Fruit fly (Drosophila melanogaster) whole organism, embryonic: ENCODE data around the gene AP-1sigma.

ENCODE experiments used
- Ada2b ChIP-seq: fragments of 200-800 bp; sonication (Bioruptor generic); IDR thresholded peaks from 2 replicates; pipeline ENCODE4 v1.3.6; 2022; ENCODE audit warnings: missing biosample characterization, missing genetic modification characterization
- Asciz ChIP-seq: fragments of 200-800 bp; sonication (Bioruptor generic); optimal IDR thresholded peaks from 2 replicates; lab custom pipeline; 2017; ENCODE audit warnings: missing biosample characterization, mild to moderate bottlenecking, missing genetic modification characterization, missing genetic modification reagents
- B-H2 ChIP-seq: fragments of 200-800 bp; sonication (Bioruptor generic); optimal IDR thresholded peaks from 2 replicates; lab custom pipeline; 2018; ENCODE audit warnings: missing biosample characterization, mild to moderate bottlenecking, missing genetic modification characterization
- CG10321 ChIP-seq: fragments of 200-800 bp; sonication (Bioruptor generic); IDR thresholded peaks from 2 replicates; pipeline ENCODE4 v1.3.6; 2022; ENCODE audit warnings: missing biosample characterization, missing genetic modification characterization
- CG10959 ChIP-seq: fragments of 200-800 bp; sonication (Bioruptor generic); IDR thresholded peaks from 2 replicates; pipeline ENCODE4 v1.3.6; 2022; ENCODE audit warnings: missing biosample characterization, missing genetic modification characterization
- CG11504 ChIP-seq: fragments of 200-800 bp; sonication (Bioruptor generic); optimal IDR thresholded peaks from 3 replicates; lab custom pipeline; 2019; ENCODE audit warnings: missing biosample characterization, mild to moderate bottlenecking, missing genetic modification characterization, moderate library complexity
- CG12155 ChIP-seq: fragments of 200-800 bp; sonication (Bioruptor generic); optimal IDR thresholded peaks from 3 replicates; lab custom pipeline; 2016; ENCODE audit warnings: missing biosample characterization, missing genetic modification characterization
- CG14667 ChIP-seq: fragments of 200-800 bp; sonication (Bioruptor generic); IDR thresholded peaks from 2 replicates; pipeline ENCODE4 v1.3.6; 2022; ENCODE audit warnings: missing biosample characterization, missing genetic modification characterization
- CG15514 ChIP-seq: fragments of 200-800 bp; sonication (Bioruptor generic); optimal IDR thresholded peaks from 3 replicates; lab custom pipeline; 2017; ENCODE audit warnings: missing biosample characterization, missing genetic modification characterization, mild to moderate bottlenecking, moderate library complexity, missing genetic modification reagents
- CG15696 ChIP-seq: fragments of 200-800 bp; sonication (Bioruptor generic); optimal IDR thresholded peaks from 2 replicates; lab custom pipeline; 2019; ENCODE audit warnings: missing biosample characterization, mild to moderate bottlenecking, missing genetic modification characterization, moderate library complexity
- CG17612 ChIP-seq: fragments of 200-800 bp; sonication (Bioruptor generic); IDR thresholded peaks from 2 replicates; pipeline ENCODE4 v1.3.6; 2022; ENCODE audit warnings: missing biosample characterization, missing genetic modification characterization
- CG18262 ChIP-seq: fragments of 200-800 bp; optimal IDR thresholded peaks from 3 replicates; lab custom pipeline; 2019; ENCODE audit warnings: missing biosample characterization, mild to moderate bottlenecking, missing genetic modification characterization, moderate library complexity
- CG2129 ChIP-seq: fragments of 200-800 bp; sonication (Bioruptor generic); IDR thresholded peaks from 2 replicates; pipeline ENCODE4 v1.3.6; 2022; ENCODE audit warnings: missing biosample characterization, missing genetic modification characterization; ENCODE audit not compliant: partially characterized antibody
- CG2678 ChIP-seq: fragments of 200-800 bp; sonication (Bioruptor generic); optimal IDR thresholded peaks from 3 replicates; lab custom pipeline; 2019; ENCODE audit warnings: missing biosample characterization, mild to moderate bottlenecking, missing genetic modification characterization, moderate library complexity
- CG2889 ChIP-seq: fragments of 200-800 bp; sonication (Bioruptor generic); IDR thresholded peaks from 3 replicates; pipeline ENCODE4 v1.3.6; 2022; ENCODE audit warnings: missing biosample characterization, missing genetic modification characterization
- CG31441 ChIP-seq: fragments of 200-800 bp; sonication (Bioruptor generic); IDR thresholded peaks from 2 replicates; pipeline ENCODE4 v1.3.6; 2022; ENCODE audit warnings: missing biosample characterization, missing genetic modification characterization
- CG32772 ChIP-seq: fragments of 200-800 bp; sonication (Bioruptor generic); IDR thresholded peaks from 2 replicates; pipeline ENCODE4 v1.3.6; 2022; ENCODE audit warnings: missing biosample characterization, missing genetic modification characterization
- CG33557 ChIP-seq: fragments of 200-800 bp; sonication (Bioruptor generic); optimal IDR thresholded peaks from 2 replicates; lab custom pipeline; 2019; ENCODE audit warnings: missing biosample characterization, mild to moderate bottlenecking, missing genetic modification characterization, moderate library complexity
- CG7271 ChIP-seq: fragments of 200-800 bp; sonication (Bioruptor generic); optimal IDR thresholded peaks from 2 replicates; lab custom pipeline; 2018; ENCODE audit warnings: missing biosample characterization, mild to moderate bottlenecking, missing genetic modification characterization, moderate library complexity
- CG9437 ChIP-seq: fragments of 200-800 bp; sonication (Bioruptor generic); optimal IDR thresholded peaks from 2 replicates; lab custom pipeline; 2018; ENCODE audit warnings: missing biosample characterization, mild to moderate bottlenecking, missing genetic modification characterization
- CG9727 ChIP-seq: fragments of 200-800 bp; sonication (Bioruptor generic); optimal IDR thresholded peaks from 3 replicates; lab custom pipeline; 2017; ENCODE audit warnings: missing biosample characterization, mild to moderate bottlenecking, missing genetic modification characterization
- Elba2 ChIP-seq: fragments of 200-800 bp; sonication (Bioruptor generic); optimal IDR thresholded peaks from 3 replicates; lab custom pipeline; 2016; ENCODE audit warnings: missing biosample characterization, missing genetic modification characterization
- Ets97D ChIP-seq: fragments of 200-800 bp; sonication (Bioruptor generic); optimal IDR thresholded peaks from 3 replicates; lab custom pipeline; 2016; ENCODE audit warnings: missing biosample characterization, missing genetic modification characterization
- HHEX ChIP-seq: fragments of 200-800 bp; sonication (Bioruptor generic); optimal IDR thresholded peaks from 3 replicates; lab custom pipeline; 2017; ENCODE audit warnings: missing biosample characterization, mild to moderate bottlenecking, missing genetic modification characterization, missing genetic modification reagents
- HLHmδ ChIP-seq: fragments of 200-800 bp; sonication (Bioruptor generic); optimal IDR thresholded peaks from 2 replicates; lab custom pipeline; 2018; ENCODE audit warnings: missing biosample characterization, mild to moderate bottlenecking, missing genetic modification characterization, moderate library complexity
- HmgZ ChIP-seq: fragments of 200-800 bp; sonication (Bioruptor generic); optimal IDR thresholded peaks from 2 replicates; lab custom pipeline; 2018; ENCODE audit warnings: missing biosample characterization, mild to moderate bottlenecking, missing genetic modification characterization
- Lim3 ChIP-seq: fragments of 200-800 bp; sonication (Bioruptor generic); IDR thresholded peaks from 2 replicates; pipeline ENCODE4 v1.3.6; 2022; ENCODE audit warnings: missing biosample characterization, missing genetic modification characterization
- Mrtf ChIP-seq: fragments of 200-800 bp; sonication (Bioruptor generic); IDR thresholded peaks from 3 replicates; pipeline ENCODE4 v1.3.6; 2022; ENCODE audit warnings: missing biosample characterization, missing genetic modification characterization
- NfI ChIP-seq: fragments of 200-800 bp; sonication (Bioruptor generic); optimal IDR thresholded peaks from 3 replicates; lab custom pipeline; 2018; ENCODE audit warnings: missing biosample characterization, mild to moderate bottlenecking, missing genetic modification characterization, moderate library complexity
- Oli ChIP-seq: fragments of 200-800 bp; sonication (Bioruptor generic); optimal IDR thresholded peaks from 2 replicates; lab custom pipeline; 2018; ENCODE audit warnings: missing biosample characterization, mild to moderate bottlenecking, missing genetic modification characterization, moderate library complexity
- Rx ChIP-seq: fragments of 200-800 bp; sonication (Bioruptor generic); IDR thresholded peaks from 2 replicates; pipeline ENCODE4 v1.3.6; 2022; ENCODE audit warnings: missing biosample characterization, missing genetic modification characterization
- Trl ChIP-seq, 3 experiments: fragments of >200 bp in 2 of 3; fragments of 200-800 bp in 1 of 3; sonication (Bioruptor generic) in 1 of 3; optimal IDR thresholded peaks; 2 replicates in 1 of 3; 3 replicates in 2 of 3; lab custom pipeline; 2016 to 2017; ENCODE audit warnings: missing biosample characterization in 1 of 3, missing genetic modification characterization in 1 of 3
- Xrp1 ChIP-seq: fragments of 200-800 bp; sonication (Bioruptor generic); IDR thresholded peaks from 2 replicates; pipeline ENCODE4 v1.3.6; 2022; ENCODE audit warnings: missing biosample characterization, missing genetic modification characterization
- cwo ChIP-seq: fragments of 200-800 bp; sonication (Bioruptor generic); optimal IDR thresholded peaks from 3 replicates; lab custom pipeline; 2017; ENCODE audit warnings: missing biosample characterization, missing genetic modification characterization, mild to moderate bottlenecking, moderate library complexity, missing genetic modification reagents
- dmrt11E ChIP-seq: fragments of 200-800 bp; sonication (Bioruptor generic); optimal IDR thresholded peaks from 3 replicates; lab custom pipeline; 2018; ENCODE audit warnings: missing biosample characterization, mild to moderate bottlenecking, missing genetic modification characterization, moderate library complexity
- dmrt99B ChIP-seq: fragments of 200-800 bp; sonication (Bioruptor generic); optimal IDR thresholded peaks from 2 replicates; lab custom pipeline; 2018; ENCODE audit warnings: missing biosample characterization, mild to moderate bottlenecking, missing genetic modification characterization, moderate library complexity
- dysf ChIP-seq: fragments of 200-800 bp; sonication (Bioruptor generic); IDR thresholded peaks from 3 replicates; pipeline ENCODE4 v1.3.6; 2022; ENCODE audit warnings: missing biosample characterization, missing genetic modification characterization
- emc ChIP-seq: fragments of 200-800 bp; sonication (Bioruptor generic); optimal IDR thresholded peaks from 2 replicates; lab custom pipeline; 2016; ENCODE audit warnings: missing biosample characterization, missing genetic modification characterization
- exex ChIP-seq: fragments of 200-800 bp; sonication (Bioruptor generic); optimal IDR thresholded peaks from 4 replicates; lab custom pipeline; 2018; ENCODE audit warnings: missing biosample characterization, mild to moderate bottlenecking, missing genetic modification characterization, moderate library complexity
- fd102C ChIP-seq: fragments of 200-800 bp; sonication (Bioruptor generic); optimal IDR thresholded peaks from 2 replicates; lab custom pipeline; 2018; ENCODE audit warnings: missing biosample characterization, mild to moderate bottlenecking, missing genetic modification characterization, moderate library complexity
- hbn ChIP-seq: fragments of 200-800 bp; sonication (Bioruptor generic); IDR thresholded peaks from 2 replicates; pipeline ENCODE4 v1.3.6; 2022; ENCODE audit warnings: missing biosample characterization, missing genetic modification characterization; ENCODE audit not compliant: partially characterized antibody
- kay ChIP-seq: fragments of 200-800 bp; sonication (Bioruptor generic); optimal IDR thresholded peaks from 2 replicates; lab custom pipeline; 2016; ENCODE audit warnings: missing biosample characterization, missing genetic modification characterization
- kni ChIP-seq: fragments of 200-800 bp; sonication (Bioruptor generic); optimal IDR thresholded peaks from 3 replicates; lab custom pipeline; 2017; ENCODE audit warnings: mild to moderate bottlenecking, missing biosample characterization, missing genetic modification reagents, missing genetic modification characterization
- org-1 ChIP-seq: fragments of 200-800 bp; sonication (Bioruptor generic); optimal IDR thresholded peaks from 2 replicates; lab custom pipeline; 2017; ENCODE audit warnings: missing biosample characterization, missing genetic modification characterization
- peb ChIP-seq: fragments of 200-800 bp; sonication (Bioruptor generic); IDR thresholded peaks from 2 replicates; pipeline ENCODE4 v1.3.6; 2022; ENCODE audit warnings: missing biosample characterization, missing genetic modification characterization
- sd ChIP-seq: fragments of 200-800 bp; sonication (Bioruptor generic); optimal IDR thresholded peaks from 3 replicates; lab custom pipeline; 2018; ENCODE audit warnings: missing biosample characterization, mild to moderate bottlenecking, missing genetic modification characterization, moderate library complexity
- sens-2 ChIP-seq: fragments of 200-800 bp; sonication (Bioruptor generic); IDR thresholded peaks from 2 replicates; pipeline ENCODE4 v1.3.6; 2022; ENCODE audit warnings: missing biosample characterization, missing genetic modification characterization
- tap ChIP-seq: fragments of 200-800 bp; optimal IDR thresholded peaks from 3 replicates; lab custom pipeline; 2019; ENCODE audit warnings: missing biosample characterization, mild to moderate bottlenecking, missing genetic modification characterization, moderate library complexity
- twi ChIP-seq: fragments of 200-800 bp; optimal IDR thresholded peaks from 2 replicates; lab custom pipeline; 2019; ENCODE audit warnings: missing biosample characterization, mild to moderate bottlenecking, missing genetic modification characterization, moderate library complexity
- zen2 ChIP-seq: fragments of 200-800 bp; sonication (Bioruptor generic); IDR thresholded peaks from 3 replicates; pipeline ENCODE4 v1.3.6; 2022; ENCODE audit warnings: missing biosample characterization, missing genetic modification characterization; ENCODE audit not compliant: partially characterized antibody

The AP-1sigma gene

DNA sequence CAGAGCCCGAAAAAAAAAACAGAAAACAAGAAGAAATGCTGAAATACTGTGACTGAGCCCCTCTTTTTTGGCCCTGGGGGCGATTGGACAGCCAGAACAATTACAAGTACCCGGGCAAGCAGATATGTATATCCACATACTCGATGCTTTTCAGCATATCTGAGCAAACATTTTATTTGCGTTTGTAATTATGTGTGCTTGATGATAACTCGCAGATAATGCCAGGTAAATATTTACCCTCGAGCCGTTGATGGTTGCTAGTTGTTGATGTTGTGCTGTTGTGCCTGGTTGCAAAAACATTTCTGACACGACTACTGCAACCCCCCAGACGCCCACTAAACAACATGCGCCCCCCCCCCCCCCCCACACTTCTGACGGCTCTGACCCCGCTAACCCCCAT, 39.1 kb upstream of the AP-1sigma start:
- TF ChIP-seq Lim3 (no peak), CG14667 (GFP tag; lab: Robert Waterston, UW) (no peak), Oli (tag; lab: Kevin White, UChicago) (no peak), zen2 (GFP tag; lab: Robert Waterston, UW) (no peak), CG32772 (GFP tag; lab: Robert Waterston, UW) (no peak), dysf (peak; percentile 24; the same call in 1 of the 3 replicates), HLHmδ (GFP tag; lab: Kevin White, UChicago) (peak; percentile 18), CG31441 (GFP tag; lab: Robert Waterston, UW) (peak; percentile 48; the same call in 1 of the 2 replicates), Elba2 (GFP tag; lab: Kevin White, UChicago) (no peak), CG9727 (GFP tag; lab: Kevin White, UChicago) (peak; percentile 48), Asciz (GFP tag; lab: Kevin White, UChicago) (peak; percentile 66), CG10321 (GFP tag; lab: Robert Waterston, UW) (no peak), CG17612 (GFP tag; lab: Robert Waterston, UW) (no peak), CG2129 (GFP tag; lab: Robert Waterston, UW) (no peak), sens-2 (no peak), NfI (peak; percentile 41), CG33557 (no peak), dmrt99B (peak; percentile 52), CG2889 (no peak), B-H2 (GFP tag; lab: Kevin White, UChicago) (no peak), Mrtf (GFP tag; lab: Robert Waterston, UW) (no peak), kay (no peak), peb (GFP tag; lab: Robert Waterston, UW) (no peak), fd102C (GFP tag; lab: Kevin White, UChicago) (no peak), tap (tag; lab: Kevin White, UChicago) (peak; percentile 65), CG15514 (GFP tag; lab: Kevin White, UChicago) (peak; percentile 66), Ada2b (GFP tag; lab: Robert Waterston, UW) (no peak), Trl (optimal IDR thresholded peaks at IDR 0.05; lab: Kevin White, UChicago) (no peak), Trl (GFP tag; optimal IDR thresholded peaks at IDR 0.05; lab: Kevin White, UChicago) (no peak), exex (tag; lab: Kevin White, UChicago) (peak; percentile 60), cwo (peak; percentile 40), HHEX (peak; percentile 78), Rx (GFP tag; lab: Robert Waterston, UW) (0 out of 2 replicates have a peak, but pooled peaks have one; percentile 9), CG11504 (tag; lab: Kevin White, UChicago) (peak; percentile 25), org-1 (GFP tag; lab: Kevin White, UChicago) (peak; percentile 47), HmgZ (tag; lab: Kevin White, UChicago) (peak; percentile 43), CG18262 (tag; lab: Kevin White, UChicago) (peak; percentile 7), dmrt11E (tag; lab: Kevin White, UChicago) (no peak), CG9437 (GFP tag; lab: Kevin White, UChicago) (no peak), emc (GFP tag; lab: Kevin White, UChicago) (no peak), Ets97D (no peak), CG10959 (GFP tag; lab: Robert Waterston, UW) (no peak), CG2678 (tag; lab: Kevin White, UChicago) (peak; percentile 74), sd (peak; percentile 23), CG12155 (GFP tag; lab: Kevin White, UChicago) (no peak), hbn (GFP tag; lab: Robert Waterston, UW) (no peak), CG15696 (peak; percentile 29), CG7271 (tag; lab: Kevin White, UChicago) (no peak), kni (GFP tag; lab: Kevin White, UChicago) (peak; percentile 30), twi (tag; lab: Kevin White, UChicago) (no peak), Xrp1 (GFP tag; lab: Robert Waterston, UW) (peak; percentile 41)
